Fruit fly (Drosophila melanogaster) whole organism, embryonic: ENCODE results near the gene eEF1alpha2.
A peak's percentile ranks its signal among the peaks of the same experiment; 100 is the strongest.

Experiments
- Ada2b ChIP-seq: fragments of 200-800 bp; sonication (Bioruptor generic); IDR thresholded peaks from 2 replicates; pipeline ENCODE4 v1.3.6; 2022; ENCODE audit warnings: missing biosample characterization, missing genetic modification characterization
- Adf1 ChIP-seq: fragments of 200-800 bp; sonication (Bioruptor generic); IDR thresholded peaks from 2 replicates; pipeline ENCODE4 v1.3.6; 2022; ENCODE audit warnings: missing biosample characterization, missing genetic modification characterization
- Atf6 ChIP-seq: fragments of 200-800 bp; sonication (Bioruptor generic); IDR thresholded peaks from 2 replicates; pipeline ENCODE4 v1.3.6; 2022; ENCODE audit warnings: missing biosample characterization, missing genetic modification characterization
- Awh ChIP-seq: fragments of 200-800 bp; sonication (Bioruptor generic); IDR thresholded peaks from 2 replicates; pipeline ENCODE4, ENCODE4 v1.3.6; 2022; ENCODE audit warnings: missing biosample characterization, missing genetic modification characterization
- BEAF-32 ChIP-seq: fragments of 200-800 bp; sonication (Bioruptor generic); optimal IDR thresholded peaks from 3 replicates; lab custom pipeline; 2017; ENCODE audit warnings: missing biosample characterization, missing genetic modification characterization, mild to moderate bottlenecking, moderate library complexity, missing genetic modification reagents
- Blimp-1 ChIP-seq: fragments of 200-800 bp; sonication (Bioruptor generic); optimal IDR thresholded peaks from 3 replicates; lab custom pipeline; 2018; ENCODE audit warnings: missing biosample characterization, missing genetic modification characterization, mild to moderate bottlenecking, moderate library complexity, missing genetic modification reagents
- CG10543 ChIP-seq: fragments of 200-800 bp; sonication (Bioruptor generic); optimal IDR thresholded peaks from 3 replicates; lab custom pipeline; 2017; ENCODE audit warnings: missing biosample characterization, mild to moderate bottlenecking, missing genetic modification characterization, moderate library complexity
- CG10959 ChIP-seq: fragments of 200-800 bp; sonication (Bioruptor generic); IDR thresholded peaks from 2 replicates; pipeline ENCODE4 v1.3.6; 2022; ENCODE audit warnings: missing biosample characterization, missing genetic modification characterization
- CG11085 ChIP-seq: fragments of 200-800 bp; sonication (Bioruptor generic); IDR thresholded peaks from 2 replicates; pipeline ENCODE4 v1.3.6; 2022; ENCODE audit warnings: missing biosample characterization, missing genetic modification characterization
- CG11398 ChIP-seq: fragments of 200-800 bp; sonication (Bioruptor generic); optimal IDR thresholded peaks from 2 replicates; lab custom pipeline; 2016; ENCODE audit warnings: missing biosample characterization, missing genetic modification characterization
- CG12155 ChIP-seq: fragments of 200-800 bp; sonication (Bioruptor generic); optimal IDR thresholded peaks from 3 replicates; lab custom pipeline; 2016; ENCODE audit warnings: missing biosample characterization, missing genetic modification characterization
- CG12219 ChIP-seq: fragments of 200-800 bp; sonication (Bioruptor generic); optimal IDR thresholded peaks from 3 replicates; lab custom pipeline; 2018; ENCODE audit warnings: missing biosample characterization, mild to moderate bottlenecking, missing genetic modification characterization
- CG14441 ChIP-seq: fragments of 200-800 bp; sonication (Bioruptor generic); IDR thresholded peaks from 2 replicates; pipeline ENCODE4 v1.3.6; 2022; ENCODE audit warnings: missing biosample characterization, missing genetic modification characterization
- CG15269 ChIP-seq: fragments of 200-800 bp; sonication (Bioruptor generic); optimal IDR thresholded peaks from 2 replicates; lab custom pipeline; 2018; ENCODE audit warnings: missing biosample characterization, mild to moderate bottlenecking, missing genetic modification characterization, moderate library complexity
- CG15479 ChIP-seq: fragments of 200-800 bp; sonication (Bioruptor generic); optimal IDR thresholded peaks from 3 replicates; lab custom pipeline; 2019; ENCODE audit warnings: missing biosample characterization, mild to moderate bottlenecking, missing genetic modification characterization, moderate library complexity
- CG1602 ChIP-seq: fragments of 200-800 bp; sonication (Bioruptor generic); optimal IDR thresholded peaks from 3 replicates; lab custom pipeline; 2016; ENCODE audit warnings: missing biosample characterization, missing genetic modification characterization
- CG18262 ChIP-seq: fragments of 200-800 bp; optimal IDR thresholded peaks from 3 replicates; lab custom pipeline; 2019; ENCODE audit warnings: missing biosample characterization, mild to moderate bottlenecking, missing genetic modification characterization, moderate library complexity
- CG1832 ChIP-seq: fragments of 200-800 bp; sonication (Bioruptor generic); optimal IDR thresholded peaks from 2 replicates; lab custom pipeline; 2017; ENCODE audit warnings: missing biosample characterization, mild to moderate bottlenecking, missing genetic modification characterization, inconsistent platforms
- CG31388 ChIP-seq: fragments of 200-800 bp; sonication (Bioruptor generic); optimal IDR thresholded peaks from 2 replicates; lab custom pipeline; 2016; ENCODE audit warnings: missing biosample characterization, missing genetic modification characterization
- CG32772 ChIP-seq: fragments of 200-800 bp; sonication (Bioruptor generic); IDR thresholded peaks from 2 replicates; pipeline ENCODE4 v1.3.6; 2022; ENCODE audit warnings: missing biosample characterization, missing genetic modification characterization
- CG33213 ChIP-seq: fragments of 200-800 bp; sonication (Bioruptor generic); optimal IDR thresholded peaks from 3 replicates; lab custom pipeline; 2016; ENCODE audit warnings: missing biosample characterization, missing genetic modification characterization
- CG5953 ChIP-seq: fragments of 200-800 bp; sonication (Bioruptor generic); IDR thresholded peaks from 2 replicates; pipeline ENCODE4 v1.3.6; 2022; ENCODE audit warnings: missing biosample characterization, missing genetic modification characterization
- CG7271 ChIP-seq: fragments of 200-800 bp; sonication (Bioruptor generic); optimal IDR thresholded peaks from 2 replicates; lab custom pipeline; 2018; ENCODE audit warnings: missing biosample characterization, mild to moderate bottlenecking, missing genetic modification characterization, moderate library complexity
- CG7963 ChIP-seq: fragments of 200-800 bp; sonication (Bioruptor generic); IDR thresholded peaks from 3 replicates; pipeline ENCODE4 v1.3.6; 2022; ENCODE audit warnings: missing biosample characterization, missing genetic modification characterization; ENCODE audit not compliant: partially characterized antibody
- CG8924 ChIP-seq: fragments of 200-800 bp; optimal IDR thresholded peaks from 3 replicates; lab custom pipeline; 2019; ENCODE audit warnings: missing biosample characterization, mild to moderate bottlenecking, missing genetic modification characterization, moderate library complexity
- CG9437 ChIP-seq: fragments of 200-800 bp; sonication (Bioruptor generic); optimal IDR thresholded peaks from 2 replicates; lab custom pipeline; 2018; ENCODE audit warnings: missing biosample characterization, mild to moderate bottlenecking, missing genetic modification characterization
- CG9797 ChIP-seq: fragments of 200-800 bp; sonication (Bioruptor generic); optimal IDR thresholded peaks from 3 replicates; lab custom pipeline; 2018; ENCODE audit warnings: missing biosample characterization, mild to moderate bottlenecking, missing genetic modification characterization
- CHES-1-like ChIP-seq: fragments of 200-800 bp; sonication (Bioruptor generic); optimal IDR thresholded peaks from 2 replicates; lab custom pipeline; 2016; ENCODE audit warnings: missing biosample characterization, missing genetic modification characterization
- Camta ChIP-seq: fragments of 200-800 bp; sonication (Bioruptor generic); optimal IDR thresholded peaks from 2 replicates; lab custom pipeline; 2016; ENCODE audit warnings: missing biosample characterization, missing genetic modification characterization
- Deaf1 ChIP-seq: fragments of 200-800 bp; optimal IDR thresholded peaks from 3 replicates; lab custom pipeline; 2019; ENCODE audit warnings: missing biosample characterization, mild to moderate bottlenecking, missing genetic modification characterization, moderate library complexity
- Ets97D ChIP-seq: fragments of 200-800 bp; sonication (Bioruptor generic); optimal IDR thresholded peaks from 3 replicates; lab custom pipeline; 2016; ENCODE audit warnings: missing biosample characterization, missing genetic modification characterization
- Hr51 ChIP-seq, 2 experiments: fragments of 200-800 bp; sonication (Bioruptor generic); optimal IDR thresholded peaks; 2 replicates in 1 of 2; 3 replicates in 1 of 2; lab custom pipeline; 2016 to 2018; ENCODE audit warnings: missing biosample characterization in 2 of 2, missing genetic modification characterization in 2 of 2, mild to moderate bottlenecking in 1 of 2, moderate library complexity in 1 of 2
- NFAT ChIP-seq: fragments of 200-800 bp; sonication (Bioruptor generic); IDR thresholded peaks from 2 replicates; pipeline ENCODE4 v1.3.6; 2022; ENCODE audit warnings: missing biosample characterization, missing genetic modification characterization
- Neu2 ChIP-seq: fragments of 200-800 bp; sonication (Bioruptor generic); optimal IDR thresholded peaks from 3 replicates; lab custom pipeline; 2016; ENCODE audit warnings: missing biosample characterization, missing genetic modification characterization, borderline replicate concordance
- Nf-YB ChIP-seq: fragments of 200-800 bp; sonication (Bioruptor generic); optimal IDR thresholded peaks from 3 replicates; lab custom pipeline; 2019; ENCODE audit warnings: missing biosample characterization, mild to moderate bottlenecking, missing genetic modification characterization, moderate library complexity
- Sry-δ ChIP-seq: fragments of 200-800 bp; sonication (Bioruptor generic); optimal IDR thresholded peaks from 2 replicates; lab custom pipeline; 2016; ENCODE audit warnings: missing biosample characterization, missing genetic modification characterization
- Ssrp ChIP-seq: fragments of 200-800 bp; sonication (Bioruptor generic); optimal IDR thresholded peaks from 2 replicates; lab custom pipeline; 2018; ENCODE audit warnings: missing biosample characterization, mild to moderate bottlenecking, missing genetic modification characterization, moderate library complexity
- cwo ChIP-seq: fragments of 200-800 bp; sonication (Bioruptor generic); optimal IDR thresholded peaks from 3 replicates; lab custom pipeline; 2017; ENCODE audit warnings: missing biosample characterization, missing genetic modification characterization, mild to moderate bottlenecking, moderate library complexity, missing genetic modification reagents
- dati ChIP-seq: fragments of 200-800 bp; sonication (Bioruptor generic); IDR thresholded peaks from 2 replicates; pipeline ENCODE4 v1.3.6; 2022; ENCODE audit warnings: missing biosample characterization, missing genetic modification characterization
- dm ChIP-seq: fragments of 200-800 bp; sonication (Bioruptor generic); optimal IDR thresholded peaks from 3 replicates; lab custom pipeline; 2016; ENCODE audit warnings: missing biosample characterization, missing genetic modification characterization
- ewg ChIP-seq: fragments of 200-800 bp; sonication (Bioruptor generic); optimal IDR thresholded peaks from 3 replicates; lab custom pipeline; 2017; ENCODE audit warnings: mild to moderate bottlenecking, missing biosample characterization, missing genetic modification reagents, missing genetic modification characterization
- fru ChIP-seq: fragments of >200 bp; optimal IDR thresholded peaks from 2 replicates; lab custom pipeline; 2017
- gfzf ChIP-seq: fragments of 200-800 bp; sonication (Bioruptor generic); optimal IDR thresholded peaks from 2 replicates; lab custom pipeline; 2016; ENCODE audit warnings: missing biosample characterization, mild to moderate bottlenecking, missing genetic modification characterization, moderate library complexity
- ham ChIP-seq: fragments of 200-800 bp; sonication (Bioruptor generic); IDR thresholded peaks from 2 replicates; pipeline ENCODE4 v1.3.6; 2022; ENCODE audit warnings: missing biosample characterization, missing genetic modification characterization
- lola ChIP-seq, 3 experiments: fragments of >200 bp in 2 of 3; fragments of 200-800 bp in 1 of 3; sonication (Bioruptor generic) in 1 of 3; optimal IDR thresholded peaks; 2 replicates each; lab custom pipeline; 2017 to 2019; ENCODE audit warnings: missing biosample characterization in 3 of 3, missing genetic modification characterization in 3 of 3, mild to moderate bottlenecking in 1 of 3, moderate library complexity in 1 of 3
- mirr ChIP-seq: fragments of 200-800 bp; sonication (Bioruptor generic); optimal IDR thresholded peaks from 3 replicates; lab custom pipeline; 2018; ENCODE audit warnings: missing biosample characterization, mild to moderate bottlenecking, missing genetic modification characterization
- row ChIP-seq: fragments of 200-800 bp; sonication (Bioruptor generic); IDR thresholded peaks from 3 replicates; pipeline ENCODE4 v1.3.6; 2022; ENCODE audit warnings: missing biosample characterization, missing genetic modification characterization
- schlank ChIP-seq: fragments of 200-800 bp; sonication (Bioruptor generic); optimal IDR thresholded peaks from 2 replicates; lab custom pipeline; 2018; ENCODE audit warnings: missing biosample characterization, mild to moderate bottlenecking, missing genetic modification characterization
- tgo ChIP-seq: fragments of 200-800 bp; sonication (Bioruptor generic); IDR thresholded peaks from 3 replicates; pipeline ENCODE4 v1.3.6; 2022; ENCODE audit warnings: missing biosample characterization, missing genetic modification characterization
- toy ChIP-seq: fragments of 200-800 bp; sonication (Bioruptor generic); IDR thresholded peaks from 2 replicates; pipeline ENCODE4 v1.3.6; 2022; ENCODE audit warnings: missing biosample characterization, missing genetic modification characterization
- wek ChIP-seq: fragments of 200-800 bp; sonication (Bioruptor generic); optimal IDR thresholded peaks from 3 replicates; lab custom pipeline; 2018; ENCODE audit warnings: missing biosample characterization, mild to moderate bottlenecking, missing genetic modification characterization, moderate library complexity

Gene eEF1alpha2

dm6 chr3R:31747429-31748048 lies 9.3 kb downstream of the eEF1alpha2 start, which contains the start of the genes nero and CG1910 (continued):
- TF ChIP-seq toy, result no peak
- TF ChIP-seq CG15479 (GFP tag; lab: Kevin White, UChicago), result peak; percentile 84
- no peak for TF ChIP-seq lola (GFP tag; optimal IDR thresholded peaks at IDR 0.05; lab: Kevin White, UChicago)
- TF ChIP-seq CG10959 (GFP tag; lab: Robert Waterston, UW), result no peak
- TF ChIP-seq CG12155 (GFP tag; lab: Kevin White, UChicago), result peak; percentile 6
- TF ChIP-seq dati (GFP tag; lab: Robert Waterston, UW), result no peak
- no peak for TF ChIP-seq CG18262 (tag; lab: Kevin White, UChicago)
- TF ChIP-seq NFAT (GFP tag; lab: Robert Waterston, UW), result no peak
- no peak for TF ChIP-seq CG31388 (GFP tag; lab: Kevin White, UChicago)
- peak; percentile 93 for TF ChIP-seq CG9797 (GFP tag; lab: Kevin White, UChicago)
- no peak for TF ChIP-seq wek (GFP tag; lab: Kevin White, UChicago)
- no peak for TF ChIP-seq CG11398
- no peak for TF ChIP-seq row (GFP tag; lab: Robert Waterston, UW)
- TF ChIP-seq CG33213, result peak; percentile 42
- no peak for TF ChIP-seq CG14441 (GFP tag; lab: Robert Waterston, UW)
- TF ChIP-seq CG9437 (GFP tag; lab: Kevin White, UChicago), result peak; percentile 96
- TF ChIP-seq CG8924 (tag; lab: Kevin White, UChicago), result no peak
- TF ChIP-seq Adf1 (GFP tag; lab: Robert Waterston, UW), result no peak
- TF ChIP-seq schlank (tag; lab: Kevin White, UChicago), result no peak
- no peak for TF ChIP-seq CG12219 (GFP tag; lab: Kevin White, UChicago)
- TF ChIP-seq CG5953 (GFP tag; lab: Robert Waterston, UW), result no peak
- TF ChIP-seq dm (GFP tag; lab: Kevin White, UChicago), result peak; percentile 93
- TF ChIP-seq Hr51 (GFP tag; optimal IDR thresholded peaks at IDR 0.05; lab: Kevin White, UChicago), result no peak
- TF ChIP-seq Ada2b (GFP tag; lab: Robert Waterston, UW), result no peak
- peak; percentile 92 for TF ChIP-seq gfzf (GFP tag; lab: Kevin White, UChicago)
- TF ChIP-seq CG1602 (GFP tag; lab: Kevin White, UChicago), result no peak
- peak; percentile 24 for TF ChIP-seq ewg
- peak; percentile 12 for TF ChIP-seq Nf-YB (GFP tag; lab: Kevin White, UChicago)
- TF ChIP-seq CG10543 (GFP tag; lab: Kevin White, UChicago), result peak; percentile 21
- TF ChIP-seq ham, result no peak
- no peak for TF ChIP-seq mirr (GFP tag; lab: Kevin White, UChicago)
- no peak for TF ChIP-seq Neu2
- TF ChIP-seq fru (lab: Kevin White, UChicago), result no peak
- TF ChIP-seq Sry-δ, result peak; percentile 86
- no peak for TF ChIP-seq CG11085
- TF ChIP-seq Blimp-1 (GFP tag; lab: Kevin White, UChicago), result no peak
- TF ChIP-seq CG7271 (tag; lab: Kevin White, UChicago), result peak; percentile 48
- TF ChIP-seq cwo (GFP tag; lab: Kevin White, UChicago), result no peak
- no peak for TF ChIP-seq Awh (GFP tag; lab: Robert Waterston, UW)
- no peak for TF ChIP-seq Camta
- TF ChIP-seq CG1832 (GFP tag; lab: Kevin White, UChicago), result no peak
- TF ChIP-seq Ets97D (GFP tag; lab: Kevin White, UChicago), result peak; percentile 28
- TF ChIP-seq CHES-1-like (GFP tag; lab: Kevin White, UChicago), result peak; percentile 69
- no peak for TF ChIP-seq Deaf1 (tag; lab: Kevin White, UChicago)
- TF ChIP-seq Atf6 (GFP tag; lab: Robert Waterston, UW), result no peak
- TF ChIP-seq CG7963 (GFP tag; lab: Robert Waterston, UW), result no peak
- TF ChIP-seq Ssrp (tag; lab: Kevin White, UChicago), result no peak
- TF ChIP-seq CG32772, result no peak
- peak; percentile 92 for TF ChIP-seq BEAF-32 (GFP tag; lab: Kevin White, UChicago)
- TF ChIP-seq tgo (GFP tag; lab: Robert Waterston, UW), result no peak
- no peak for TF ChIP-seq CG15269
